Worm (Caenorhabditis elegans): ENCODE results near the gene C14A6.5.

The C14A6.5 gene

DNA sequence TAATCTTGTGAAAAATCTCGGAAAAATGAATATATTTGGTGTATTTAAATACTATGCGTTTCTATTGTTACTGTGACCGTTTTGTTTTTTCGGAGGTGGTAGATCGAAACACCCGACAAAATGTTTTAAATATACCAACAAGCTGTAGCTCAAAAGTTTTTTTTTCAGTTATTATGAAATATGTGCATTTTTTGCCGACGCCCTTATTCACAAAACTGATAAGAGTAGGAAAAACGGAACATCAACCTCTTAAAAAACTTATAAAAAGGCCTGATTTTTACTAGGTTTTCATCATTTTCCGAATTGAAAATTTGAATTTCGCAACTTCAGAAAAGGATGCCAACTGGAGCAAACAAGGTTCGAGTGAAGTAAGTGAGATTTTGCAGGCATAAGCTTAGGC, 21.2 kb downstream of the C14A6.5 start, which contains the start of gene Y37H2A.14:
Gene Y37H2A.14 (plus strand): TSS at position 301 of the 400 bp plus-strand sequence.
- no peak for TF ChIP-seq ces-1 (GFP tag; optimal IDR thresholded peaks at IDR 0.05)
- no peak for TF ChIP-seq pag-3 (tag; optimal IDR thresholded peaks at IDR 0.05; ENCODE audit: borderline replicate concordance, insufficient read depth)
- TF ChIP-seq grh-1 (GFP tag; IDR thresholded peaks at IDR 0.05), result no peak
- TF ChIP-seq aly-2 (tag; optimal IDR thresholded peaks at IDR 0.05), result no peak
- no peak for TF ChIP-seq ceh-8 (GFP tag; optimal IDR thresholded peaks at IDR 0.05)
- TF ChIP-seq nhr-28 (tag; optimal IDR thresholded peaks at IDR 0.05), result no peak
- TF ChIP-seq F16B12.6 (tag; optimal IDR thresholded peaks at IDR 0.05), result no peak
- TF ChIP-seq pqm-1 (tag; optimal IDR thresholded peaks at IDR 0.05), result no peak
- TF ChIP-seq egl-13 (tag; optimal IDR thresholded peaks at IDR 0.05), result no peak
- TF ChIP-seq nhr-71 (tag; optimal IDR thresholded peaks at IDR 0.05), result no peak

ce11 chrV:18142549-18142948, 22.1 kb downstream of the C14A6.5 start, which contains the start of gene Y37H2A.13:
Gene Y37H2A.13, plus strand, starts transcription at chrV:18142849.
- TF ChIP-seq lin-13 (GFP tag; optimal IDR thresholded peaks at IDR 0.05), result no peak

DNA sequence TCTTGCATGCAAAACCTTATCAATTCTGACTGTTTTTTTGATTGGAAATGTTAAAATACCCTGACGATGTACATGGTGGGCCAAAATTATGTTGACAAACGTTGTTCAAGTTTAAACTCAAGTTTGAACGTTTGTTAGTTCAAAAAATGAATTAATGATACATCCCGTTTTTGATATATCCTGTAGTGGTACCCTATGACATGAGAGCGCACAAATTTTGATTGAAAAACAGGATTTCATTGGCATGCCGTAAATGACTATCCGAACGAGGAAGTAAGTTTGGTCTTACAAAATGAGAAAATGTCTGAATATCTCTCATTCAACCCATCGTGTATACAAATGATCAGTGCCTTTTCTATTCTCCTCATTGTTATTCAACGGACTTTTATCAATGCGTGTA, 23.5 kb downstream of the C14A6.5 start, which contains the start of gene Y37H2A.11:
Gene Y37H2A.11 (plus strand): TSS at position 301 of the 400 bp plus-strand sequence.
- TF ChIP-seq blmp-1 (tag; optimal IDR thresholded peaks at IDR 0.05), result no peak
- no peak for TF ChIP-seq tlp-1 (tag; optimal IDR thresholded peaks at IDR 0.05)
- TF ChIP-seq nhr-19 (GFP tag; conservative IDR thresholded peaks at IDR 0.05), result no peak
- no peak for TF ChIP-seq fkh-8 (tag; optimal IDR thresholded peaks at IDR 0.05)
- TF ChIP-seq ceh-63 (GFP tag; optimal IDR thresholded peaks at IDR 0.05), result no peak
- no peak for TF ChIP-seq ama-1 (optimal IDR thresholded peaks at IDR 0.05)
- TF ChIP-seq hlh-17 (GFP tag; optimal IDR thresholded peaks at IDR 0.05; ENCODE audit: borderline replicate concordance), result no peak
- no peak for TF ChIP-seq pag-3 (tag; optimal IDR thresholded peaks at IDR 0.05; ENCODE audit: borderline replicate concordance, insufficient read depth)
- no peak for TF ChIP-seq skn-1 (tag; optimal IDR thresholded peaks at IDR 0.05)
- TF ChIP-seq vab-15 (tag; optimal IDR thresholded peaks at IDR 0.05), result no peak
- TF ChIP-seq lin-14 (GFP tag; optimal IDR thresholded peaks at IDR 0.05), result no peak
- no peak for TF ChIP-seq nhr-47 (tag; optimal IDR thresholded peaks at IDR 0.05)
- no peak for TF ChIP-seq nhr-12 (tag; optimal IDR thresholded peaks at IDR 0.05)
- TF ChIP-seq unc-130 (tag; optimal IDR thresholded peaks at IDR 0.05), result no peak
- TF ChIP-seq C34B4.2 (tag; optimal IDR thresholded peaks at IDR 0.05), result no peak
- no peak for TF ChIP-seq ztf-11 (tag; optimal IDR thresholded peaks at IDR 0.05)
- no peak for TF ChIP-seq snpc-4 (tag; optimal IDR thresholded peaks at IDR 0.05)

DNA sequence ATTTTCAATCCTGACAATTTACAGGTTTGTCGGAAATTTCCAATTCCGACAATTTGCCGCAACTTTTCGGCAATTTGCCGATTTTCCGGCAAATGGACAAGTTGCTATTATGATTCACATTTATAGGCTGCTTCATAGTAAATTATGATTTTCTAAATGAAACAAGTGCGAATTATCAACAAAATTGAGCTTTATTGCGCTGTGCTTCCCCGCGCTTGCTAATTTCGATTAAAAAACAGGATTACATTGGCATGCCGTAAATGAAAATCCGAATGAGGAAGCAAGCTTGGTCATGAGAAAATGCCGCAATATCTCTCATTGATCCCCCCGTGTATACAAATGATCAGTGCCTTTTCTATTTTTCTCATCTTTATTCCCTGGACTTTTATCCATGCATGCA, 26.0 kb downstream of the C14A6.5 start, which contains the start of gene Y37H2A.10:
Gene Y37H2A.10 (plus strand): TSS at position 301 of the 400 bp plus-strand sequence.
- no peak for TF ChIP-seq xbp-1 (tag; optimal IDR thresholded peaks at IDR 0.05)

ce11 chrV:18137679-18138078, 27.0 kb downstream of the C14A6.5 start:
- no peak for TF ChIP-seq fkh-10 (GFP tag; optimal IDR thresholded peaks at IDR 0.05)
- TF ChIP-seq lin-13 (GFP tag; optimal IDR thresholded peaks at IDR 0.05), result no peak
- no peak for TF ChIP-seq nhr-237 (tag; optimal IDR thresholded peaks at IDR 0.05)
- TF ChIP-seq nhr-76 (tag; optimal IDR thresholded peaks at IDR 0.05), result no peak
- no peak for TF ChIP-seq hlh-17 (GFP tag; optimal IDR thresholded peaks at IDR 0.05; ENCODE audit: borderline replicate concordance)

DNA sequence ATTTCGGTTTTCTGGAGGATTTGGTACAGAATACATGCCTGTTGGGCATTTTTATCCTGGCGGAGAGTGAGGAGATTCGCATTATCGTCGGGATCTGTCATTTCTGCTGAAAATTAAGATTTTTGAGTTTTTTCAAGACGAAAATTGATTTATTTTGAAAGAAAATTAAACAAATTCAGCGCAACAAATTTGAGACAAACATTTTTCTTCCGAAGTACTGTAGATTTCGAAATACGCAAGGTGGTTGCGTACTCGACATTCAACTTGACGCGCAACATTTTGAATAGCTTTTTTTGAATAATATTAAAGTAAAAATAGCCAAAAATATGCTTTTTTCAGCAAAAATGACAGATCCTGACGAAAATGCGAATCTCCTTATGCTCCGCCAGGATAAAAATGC, 30.3 kb downstream of the C14A6.5 start, which contains the start of gene Y37H2A.7:
Gene Y37H2A.7 (minus strand): TSS at position 101 of the 400 bp plus-strand sequence.
- TF ChIP-seq pax-3 (tag; optimal IDR thresholded peaks at IDR 0.05) (no peak), grh-1 (GFP tag; IDR thresholded peaks at IDR 0.05) (no peak), nhr-77 (tag; optimal IDR thresholded peaks at IDR 0.05) (no peak), unc-86 (tag; optimal IDR thresholded peaks at IDR 0.05) (no peak), hlh-17 (GFP tag; optimal IDR thresholded peaks at IDR 0.05; ENCODE audit: borderline replicate concordance) (no peak), ceh-82 (tag; optimal IDR thresholded peaks at IDR 0.05) (no peak), nhr-20 (tag; optimal IDR thresholded peaks at IDR 0.05) (no peak), lsy-2 (tag; optimal IDR thresholded peaks at IDR 0.05) (no peak), tbx-2 (tag; optimal IDR thresholded peaks at IDR 0.05) (no peak)
